Fruit fly (Drosophila melanogaster) whole organism, prepupa: Measurements from ENCODE around the gene CG8861.

Source experiments
- Blimp-1 ChIP-seq: fragments of 200-800 bp; sonication (Bioruptor generic); optimal IDR thresholded peaks from 3 replicates; lab custom pipeline; 2017; ENCODE audit warnings: missing biosample characterization, missing genetic modification characterization, mild to moderate bottlenecking, moderate library complexity, missing genetic modification reagents
- CG10631 ChIP-seq: fragments of 200-800 bp; sonication (Bioruptor generic); optimal IDR thresholded peaks from 2 replicates; lab custom pipeline; 2016; ENCODE audit warnings: missing biosample characterization, missing genetic modification characterization
- CG11294 ChIP-seq: fragments of 200-800 bp; sonication (Bioruptor generic); IDR thresholded peaks from 2 replicates; pipeline ENCODE4 v1.3.6; 2022; ENCODE audit warnings: missing biosample characterization, missing genetic modification characterization
- CG11762 ChIP-seq: fragments of 200-800 bp; sonication (Bioruptor generic); optimal IDR thresholded peaks from 3 replicates; lab custom pipeline; 2016; ENCODE audit warnings: missing biosample characterization, missing genetic modification characterization; ENCODE audit not compliant: insufficient read depth
- CG15336 ChIP-seq: fragments of 200-800 bp; sonication (Bioruptor generic); IDR thresholded peaks from 2 replicates; pipeline ENCODE4 v1.3.6; 2022; ENCODE audit warnings: missing biosample characterization, missing genetic modification characterization
- CG16779 ChIP-seq: fragments of 200-800 bp; sonication (Bioruptor generic); optimal IDR thresholded peaks from 3 replicates; lab custom pipeline; 2017; ENCODE audit warnings: missing biosample characterization, mild to moderate bottlenecking, missing genetic modification characterization
- CG31627 ChIP-seq: fragments of 200-800 bp; sonication (Bioruptor generic); optimal IDR thresholded peaks from 3 replicates; lab custom pipeline; 2016; ENCODE audit warnings: missing biosample characterization, missing genetic modification characterization
- CG32006 ChIP-seq: fragments of 200-800 bp; sonication (Bioruptor generic); optimal IDR thresholded peaks from 3 replicates; lab custom pipeline; 2017; ENCODE audit warnings: missing biosample characterization, mild to moderate bottlenecking, missing genetic modification characterization
- CG34406 ChIP-seq: fragments of 200-800 bp; sonication (Bioruptor generic); optimal IDR thresholded peaks from 3 replicates; lab custom pipeline; 2016; ENCODE audit warnings: missing biosample characterization, missing genetic modification characterization
- CG3919 ChIP-seq: fragments of 200-800 bp; sonication (Bioruptor generic); optimal IDR thresholded peaks from 3 replicates; lab custom pipeline; 2016; ENCODE audit warnings: missing biosample characterization, missing genetic modification characterization
- CG4318 ChIP-seq: fragments of 200-800 bp; sonication (Bioruptor generic); optimal IDR thresholded peaks from 3 replicates; lab custom pipeline; 2017; ENCODE audit warnings: missing biosample characterization, mild to moderate bottlenecking, missing genetic modification characterization
- CG6163 ChIP-seq: fragments of 200-800 bp; sonication (Bioruptor generic); IDR thresholded peaks from 3 replicates; pipeline ENCODE4 v1.3.6; 2022; ENCODE audit warnings: missing biosample characterization, missing genetic modification characterization
- CG6276 ChIP-seq: fragments of 200-800 bp; sonication (Bioruptor generic); optimal IDR thresholded peaks from 2 replicates; lab custom pipeline; 2017; ENCODE audit warnings: missing biosample characterization, mild to moderate bottlenecking, missing genetic modification characterization
- CG6792 ChIP-seq: fragments of 200-800 bp; sonication (Bioruptor generic); optimal IDR thresholded peaks from 3 replicates; lab custom pipeline; 2016; ENCODE audit warnings: missing biosample characterization, missing genetic modification characterization
- CG6808 ChIP-seq: fragments of 200-800 bp; sonication (Bioruptor generic); optimal IDR thresholded peaks from 3 replicates; lab custom pipeline; 2017; ENCODE audit warnings: missing biosample characterization, missing genetic modification characterization, mild to moderate bottlenecking, moderate library complexity, missing genetic modification reagents
- CG6854 ChIP-seq: fragments of 200-800 bp; sonication (Bioruptor generic); optimal IDR thresholded peaks from 2 replicates; lab custom pipeline; 2017; ENCODE audit warnings: missing biosample characterization, mild to moderate bottlenecking, missing genetic modification characterization
- CG7368 ChIP-seq: fragments of 200-800 bp; sonication (Bioruptor generic); optimal IDR thresholded peaks from 3 replicates; lab custom pipeline; 2016; ENCODE audit warnings: missing biosample characterization, missing genetic modification characterization
- CG8119 ChIP-seq: fragments of 200-800 bp; sonication (Bioruptor generic); IDR thresholded peaks from 3 replicates; pipeline ENCODE4 v1.3.6; 2022; ENCODE audit warnings: missing biosample characterization, missing genetic modification characterization
- CG8319 ChIP-seq: fragments of 200-800 bp; sonication (Bioruptor generic); optimal IDR thresholded peaks from 3 replicates; lab custom pipeline; 2016; ENCODE audit warnings: missing biosample characterization, missing genetic modification characterization
- CG9139 ChIP-seq: fragments of 200-800 bp; sonication (Bioruptor generic); optimal IDR thresholded peaks from 3 replicates; lab custom pipeline; 2017; ENCODE audit warnings: missing biosample characterization, mild to moderate bottlenecking, missing genetic modification characterization
- Eip78C ChIP-seq: fragments of 200-800 bp; sonication (Bioruptor generic); peaks from one replicate; lab custom pipeline; 2016; ENCODE audit warnings: missing biosample characterization, missing genetic modification characterization
- Ets96B ChIP-seq: fragments of 200-800 bp; optimal IDR thresholded peaks from 2 replicates; lab custom pipeline; 2019; ENCODE audit warnings: missing biosample characterization, mild to moderate bottlenecking, missing genetic modification characterization, moderate library complexity
- Gug ChIP-seq: fragments of 200-800 bp; sonication (Bioruptor generic); IDR thresholded peaks from 2 replicates; pipeline ENCODE4 v1.3.6; 2022; ENCODE audit warnings: missing biosample characterization, missing genetic modification characterization
- Hr38 ChIP-seq: sonication (Bioruptor generic); optimal IDR thresholded peaks from 2 replicates; lab custom pipeline; 2016; ENCODE audit warnings: missing biosample characterization, missing genetic modification characterization
- Hr39 ChIP-seq: fragments of 200-800 bp; sonication (Bioruptor generic); optimal IDR thresholded peaks from 2 replicates; lab custom pipeline; 2016; ENCODE audit warnings: missing biosample characterization, missing genetic modification characterization
- Hr4 ChIP-seq: fragments of 200-800 bp; sonication (Bioruptor generic); optimal IDR thresholded peaks from 3 replicates; lab custom pipeline; 2016; ENCODE audit warnings: missing biosample characterization, missing genetic modification characterization
- OdsH ChIP-seq: fragments of 200-800 bp; sonication (Bioruptor generic); optimal IDR thresholded peaks from 3 replicates; lab custom pipeline; 2016; ENCODE audit warnings: missing biosample characterization, missing genetic modification characterization
- Smox ChIP-seq: fragments of 200-800 bp; sonication (Bioruptor generic); optimal IDR thresholded peaks from 3 replicates; lab custom pipeline; 2016; ENCODE audit warnings: missing biosample characterization, missing genetic modification characterization
- Sox14 ChIP-seq: fragments of 200-800 bp; sonication (Bioruptor generic); optimal IDR thresholded peaks from 3 replicates; lab custom pipeline; 2016; ENCODE audit warnings: missing biosample characterization, missing genetic modification characterization
- achi ChIP-seq: fragments of 200-800 bp; sonication (Bioruptor generic); optimal IDR thresholded peaks from 3 replicates; lab custom pipeline; 2016; ENCODE audit warnings: missing biosample characterization, missing genetic modification characterization
- acj6 ChIP-seq: fragments of 200-800 bp; sonication (Bioruptor generic); optimal IDR thresholded peaks from 3 replicates; lab custom pipeline; 2016; ENCODE audit warnings: missing biosample characterization, missing genetic modification characterization
- dac ChIP-seq: fragments of 200-800 bp; sonication (Bioruptor generic); optimal IDR thresholded peaks from 2 replicates; lab custom pipeline; 2017; ENCODE audit warnings: missing biosample characterization, mild to moderate bottlenecking, missing genetic modification characterization
- dsx ChIP-seq: fragments of 200-800 bp; optimal IDR thresholded peaks from 3 replicates; lab custom pipeline; 2019; ENCODE audit warnings: missing biosample characterization, mild to moderate bottlenecking, missing genetic modification characterization, moderate library complexity; ENCODE audit not compliant: poor library complexity, severe bottlenecking
- esn ChIP-seq: fragments of 200-800 bp; sonication (Bioruptor generic); optimal IDR thresholded peaks from 2 replicates; lab custom pipeline; 2016; ENCODE audit warnings: missing biosample characterization, mild to moderate bottlenecking, missing genetic modification characterization, moderate library complexity
- fd59A ChIP-seq: fragments of 200-800 bp; sonication (Bioruptor generic); optimal IDR thresholded peaks from 2 replicates; lab custom pipeline; 2017; ENCODE audit warnings: missing biosample characterization, mild to moderate bottlenecking, missing genetic modification characterization, missing genetic modification reagents
- fkh ChIP-seq: fragments of 200-800 bp; sonication (Bioruptor generic); optimal IDR thresholded peaks from 3 replicates; lab custom pipeline; 2017; ENCODE audit warnings: missing biosample characterization, mild to moderate bottlenecking, missing genetic modification characterization, moderate library complexity
- net ChIP-seq: fragments of 200-800 bp; sonication (Bioruptor generic); optimal IDR thresholded peaks from 3 replicates; lab custom pipeline; 2016; ENCODE audit warnings: missing biosample characterization, missing genetic modification characterization
- pdm3 ChIP-seq: fragments of 200-800 bp; sonication (Bioruptor generic); optimal IDR thresholded peaks from 3 replicates; lab custom pipeline; 2016; ENCODE audit warnings: missing biosample characterization, missing genetic modification characterization
- spab ChIP-seq: fragments of 200-800 bp; sonication (Bioruptor generic); optimal IDR thresholded peaks from 2 replicates; lab custom pipeline; 2017; ENCODE audit warnings: missing biosample characterization, mild to moderate bottlenecking, missing genetic modification characterization, missing genetic modification reagents
- ss ChIP-seq, 2 experiments: fragments of 200-800 bp; sonication (Bioruptor generic); optimal IDR thresholded peaks; 2 replicates in 1 of 2; 3 replicates in 1 of 2; lab custom pipeline; 2017 to 2018; ENCODE audit warnings: mild to moderate bottlenecking in 2 of 2, missing biosample characterization in 2 of 2, missing genetic modification characterization in 2 of 2, moderate library complexity in 1 of 2
- svp ChIP-seq: fragments of 200-800 bp; sonication (Bioruptor generic); peaks from one replicate; lab custom pipeline; 2016; ENCODE audit warnings: missing biosample characterization, missing genetic modification characterization
- topi ChIP-seq: fragments of 200-800 bp; sonication (Bioruptor generic); optimal IDR thresholded peaks from 3 replicates; lab custom pipeline; 2016; ENCODE audit warnings: missing biosample characterization, missing genetic modification characterization
- vri ChIP-seq: fragments of 200-800 bp; sonication (Bioruptor generic); optimal IDR thresholded peaks from 3 replicates; lab custom pipeline; 2016; ENCODE audit warnings: missing biosample characterization, mild to moderate bottlenecking, missing genetic modification characterization

CG8861 gene

dm6 chr3R:9344186-9344790 lies 16.0 kb upstream of the CG8861 start (continued):
- peak; percentile 89 for TF ChIP-seq fkh (GFP tag; lab: Kevin White, UChicago)
- TF ChIP-seq CG6808 (GFP tag; lab: Kevin White, UChicago): no peak

- no peak for TF ChIP-seq CG31627
- no peak for TF ChIP-seq fkh (GFP tag; lab: Kevin White, UChicago)
- no peak for TF ChIP-seq svp (GFP tag; lab: Kevin White, UChicago)
Measured at dm6 chr3R:9343645-9344044, 15.3 kb upstream of the CG8861 start.

- no peak for TF ChIP-seq CG16779
- no peak for TF ChIP-seq CG6276 (GFP tag; lab: Kevin White, UChicago)
- peak in 1 of 2 experiments; percentile 22 for TF ChIP-seq ss (GFP tag; optimal IDR thresholded peaks at IDR 0.05; lab: Kevin White, UChicago)
- TF ChIP-seq Blimp-1: no peak
- no peak for TF ChIP-seq topi (GFP tag; lab: Kevin White, UChicago)
- TF ChIP-seq CG8119 (GFP tag; lab: Robert Waterston, UW): no peak
- TF ChIP-seq Eip78C (GFP tag; lab: Kevin White, UChicago): peak; percentile 58
- no peak for TF ChIP-seq acj6 (GFP tag; lab: Kevin White, UChicago)
Measured at dm6 chr3R:9343022-9343587, 14.8 kb upstream of the CG8861 start.

dm6 chr3R:9342248-9342882 lies 14.1 kb upstream of the CG8861 start:
- no peak for TF ChIP-seq fd59A
- TF ChIP-seq dac (GFP tag; lab: Kevin White, UChicago): no peak
- no peak for TF ChIP-seq CG8319 (GFP tag; lab: Kevin White, UChicago)
- peak; percentile 2 for TF ChIP-seq CG7368
- TF ChIP-seq achi: peak; percentile 43
- TF ChIP-seq CG11762 (GFP tag; lab: Kevin White, UChicago): no peak
- TF ChIP-seq esn: peak; percentile 5
- TF ChIP-seq Hr4 (GFP tag; lab: Kevin White, UChicago): peak; percentile 17
- TF ChIP-seq Smox (GFP tag; lab: Kevin White, UChicago): peak; percentile 19
- peak; percentile 35; the same call in 1 of the 2 replicates for TF ChIP-seq CG15336 (GFP tag; lab: Robert Waterston, UW)
- peak; percentile 18 for TF ChIP-seq pdm3 (GFP tag; lab: Kevin White, UChicago)
- TF ChIP-seq CG9139 (GFP tag; lab: Kevin White, UChicago): peak; percentile 45
- no peak for TF ChIP-seq CG10631 (GFP tag; lab: Kevin White, UChicago)
- TF ChIP-seq topi (GFP tag; lab: Kevin White, UChicago): peak; percentile 5
- TF ChIP-seq CG6276 (GFP tag; lab: Kevin White, UChicago): peak; percentile 10
- no peak for TF ChIP-seq net (GFP tag; lab: Kevin White, UChicago)
- peak; percentile 39; the same call in 1 of the 3 replicates for TF ChIP-seq CG8119 (GFP tag; lab: Robert Waterston, UW)
- TF ChIP-seq CG32006: no peak
- peak; percentile 46 for TF ChIP-seq dsx (GFP tag; lab: Kevin White, UChicago)
- TF ChIP-seq Gug: no peak
- TF ChIP-seq Ets96B (tag; lab: Kevin White, UChicago): peak; percentile 13
- TF ChIP-seq Sox14: peak; percentile 20
- TF ChIP-seq CG11294: no peak
- peak; percentile 31 for TF ChIP-seq CG6808 (GFP tag; lab: Kevin White, UChicago)
- TF ChIP-seq vri (GFP tag; lab: Kevin White, UChicago): peak; percentile 57
- TF ChIP-seq CG3919 (GFP tag; lab: Kevin White, UChicago): peak; percentile 23
- peak; percentile 3 for TF ChIP-seq CG6792
- TF ChIP-seq CG6854 (GFP tag; lab: Kevin White, UChicago): peak; percentile 49
- peak; percentile 6 for TF ChIP-seq spab
- no peak for TF ChIP-seq CG4318 (GFP tag; lab: Kevin White, UChicago)
- no peak for TF ChIP-seq Hr39 (GFP tag; lab: Kevin White, UChicago)
- TF ChIP-seq fkh (GFP tag; lab: Kevin White, UChicago): peak; percentile 92
- peak; percentile 14 for TF ChIP-seq OdsH
- no peak for TF ChIP-seq CG34406 (GFP tag; lab: Kevin White, UChicago)
- no peak for TF ChIP-seq Hr38
- peak; percentile 57; the same call in 2 of the 3 replicates for TF ChIP-seq CG6163 (GFP tag; lab: Robert Waterston, UW)
